Worm (Caenorhabditis elegans) whole organism, L2 larva: ENCODE measurements around the gene C34C6.9.

ENCODE experiments used
- elt-3 ChIP-seq: sonication (generic microtip); optimal IDR thresholded peaks from 2 replicates; lab custom pipeline; 2017; ENCODE audit warnings: missing biosample characterization, missing genetic modification characterization
- fos-1 ChIP-seq: fragments of 150-350 bp; optimal IDR thresholded peaks from 2 replicates; lab custom pipeline; 2014; ENCODE audit warnings: missing biosample characterization, missing genetic modification characterization
- lsy-2 ChIP-seq, 2 experiments: fragments of 150-350 bp in 1 of 2; sonication (generic microtip) in 1 of 2; optimal IDR thresholded peaks; 2 replicates each; lab custom pipeline; 2014 to 2017; ENCODE audit warnings: missing biosample characterization in 2 of 2, missing genetic modification characterization in 2 of 2
- mab-5 ChIP-seq: fragments of 150-350 bp; optimal IDR thresholded peaks from 2 replicates; lab custom pipeline; 2014; ENCODE audit warnings: missing biosample characterization, missing genetic modification characterization

DNA sequence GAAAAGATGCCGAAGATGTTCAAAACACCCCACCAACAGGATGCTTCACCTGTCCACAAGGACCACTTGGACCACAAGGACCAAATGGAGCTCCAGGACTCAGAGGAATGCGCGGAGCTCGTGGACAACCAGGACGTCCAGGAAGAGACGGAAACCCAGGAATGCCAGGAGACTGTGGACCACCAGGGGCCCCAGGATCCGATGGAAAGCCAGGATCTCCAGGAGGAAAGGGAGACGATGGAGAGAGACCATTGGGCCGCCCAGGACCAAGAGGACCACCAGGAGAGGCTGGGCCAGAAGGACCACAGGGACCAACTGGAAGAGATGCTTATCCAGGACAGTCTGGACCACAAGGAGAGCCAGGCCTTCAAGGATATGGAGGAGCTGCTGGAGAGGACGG, 47.9 kb downstream of the C34C6.9 start:
- TF ChIP-seq lsy-2 (tag; optimal IDR thresholded peaks at IDR 0.05; lab: Kevin White, UChicago) = no peak
- TF ChIP-seq fos-1 (tag; lab: Kevin White, UChicago) = no peak
- no peak for TF ChIP-seq mab-5 (tag; lab: Kevin White, UChicago)
- TF ChIP-seq elt-3 = no peak
